Worm (Caenorhabditis elegans) whole organism, L4 larva: ENCODE data around the gene dph-1.

Experiments
- F37D6.2 ChIP-seq: sonication (generic microtip); optimal IDR thresholded peaks from 2 replicates; lab custom pipeline; 2016; ENCODE audit warnings: mild to moderate bottlenecking, missing genetic modification characterization, missing compliant biosample characterization
- T20F7.1 ChIP-seq: fragments of 200-800 bp; sonication (Bioruptor generic); optimal IDR thresholded peaks from 2 replicates; lab custom pipeline; 2018; ENCODE audit warnings: mild to moderate bottlenecking, missing genetic modification characterization, missing compliant biosample characterization
- aha-1 ChIP-seq: fragments of 150-350 bp; peaks from one replicate; lab custom pipeline; 2014; ENCODE audit warnings: missing biosample characterization, missing genetic modification characterization
- aly-2 ChIP-seq: sonication (generic microtip); optimal IDR thresholded peaks from 2 replicates; lab custom pipeline; 2018; ENCODE audit warnings: missing biosample characterization, missing genetic modification characterization
- attf-4 ChIP-seq: sonication (generic microtip); optimal IDR thresholded peaks from 3 replicates; lab custom pipeline; 2017; ENCODE audit warnings: missing biosample characterization, missing genetic modification characterization
- ceh-28 ChIP-seq: fragments of 150-350 bp; optimal IDR thresholded peaks from 2 replicates; lab custom pipeline; 2014; ENCODE audit warnings: missing biosample characterization, missing genetic modification reagents, missing genetic modification characterization
- ceh-32 ChIP-seq: sonication (generic microtip); optimal IDR thresholded peaks from 2 replicates; lab custom pipeline; 2016; ENCODE audit warnings: mild to moderate bottlenecking, missing genetic modification characterization, missing compliant biosample characterization; ENCODE audit not compliant: poor library complexity
- ceh-44 ChIP-seq: fragments of 200-800 bp; sonication (Bioruptor generic); IDR thresholded peaks from 2 replicates; pipeline ENCODE4 v1.3.6; 2022; ENCODE audit warnings: missing genetic modification reagents, missing genetic modification characterization, missing compliant biosample characterization
- ceh-62 ChIP-seq: sonication (generic microtip); optimal IDR thresholded peaks from 2 replicates; lab custom pipeline; 2017; ENCODE audit warnings: missing biosample characterization, missing genetic modification characterization
- ctbp-1 ChIP-seq: fragments of 200-800 bp; sonication (Bioruptor generic); IDR thresholded peaks from 2 replicates; pipeline ENCODE4 v1.3.6; 2022; ENCODE audit warnings: missing genetic modification reagents, missing genetic modification characterization, missing compliant biosample characterization
- daf-12 ChIP-seq: fragments of 150-350 bp; optimal IDR thresholded peaks from 2 replicates; lab custom pipeline; 2014; ENCODE audit warnings: missing biosample characterization, missing genetic modification reagents, missing genetic modification characterization
- daf-16 ChIP-seq, 3 experiments: sonication (generic microtip); optimal IDR thresholded peaks; 2 replicates each; lab custom pipeline; 2016 to 2017; ENCODE audit warnings: missing genetic modification characterization in 3 of 3, missing genetic modification reagents in 3 of 3, mild to moderate bottlenecking in 2 of 3, missing compliant biosample characterization in 2 of 3, missing biosample characterization in 1 of 3, moderate library complexity in 1 of 3
- dmd-6 ChIP-seq: fragments of 200-800 bp; sonication (Bioruptor generic); IDR thresholded peaks from 2 replicates; pipeline ENCODE4 v1.3.6; 2022; ENCODE audit warnings: missing genetic modification reagents, missing genetic modification characterization, missing compliant biosample characterization
- dpl-1 ChIP-seq: fragments of 150-350 bp; optimal IDR thresholded peaks from 2 replicates; lab custom pipeline; 2014; ENCODE audit warnings: missing biosample characterization, missing genetic modification reagents, missing genetic modification characterization
- duxl-1 ChIP-seq: sonication (generic microtip); optimal IDR thresholded peaks from 2 replicates; lab custom pipeline; 2016; ENCODE audit warnings: mild to moderate bottlenecking, missing genetic modification characterization, moderate library complexity, missing compliant biosample characterization; ENCODE audit not compliant: poor library complexity
- dve-1 ChIP-seq: sonication (generic microtip); optimal IDR thresholded peaks from 2 replicates; lab custom pipeline; 2017; ENCODE audit warnings: antibody characterized with exemption, mild to moderate bottlenecking, missing genetic modification characterization, missing compliant biosample characterization; ENCODE audit not compliant: insufficient read depth
- egl-43 ChIP-seq: fragments of 200-800 bp; sonication (Bioruptor generic); IDR thresholded peaks from 2 replicates; pipeline ENCODE4 v1.3.6; 2022; ENCODE audit warnings: missing genetic modification reagents, missing genetic modification characterization, missing compliant biosample characterization
- hlh-11 ChIP-seq: fragments of 200-800 bp; sonication (Bioruptor generic); optimal IDR thresholded peaks from 2 replicates; lab custom pipeline; 2018; ENCODE audit warnings: mild to moderate bottlenecking, missing genetic modification characterization, missing compliant biosample characterization
- hlh-30 ChIP-seq: sonication (generic microtip); optimal IDR thresholded peaks from 2 replicates; lab custom pipeline; 2017; ENCODE audit warnings: antibody characterized with exemption, mild to moderate bottlenecking, missing genetic modification characterization, missing compliant biosample characterization; ENCODE audit not compliant: insufficient read depth
- jun-1 ChIP-seq: fragments of 150-350 bp; optimal IDR thresholded peaks from 2 replicates; lab custom pipeline; 2014; ENCODE audit warnings: missing biosample characterization, missing genetic modification reagents, missing genetic modification characterization
- lim-7 ChIP-seq: fragments of 200-800 bp; sonication (Bioruptor generic); IDR thresholded peaks from 2 replicates; pipeline ENCODE4 v1.3.6; 2022; ENCODE audit warnings: missing genetic modification characterization, missing compliant biosample characterization
- lin-13 ChIP-seq: fragments of 150-350 bp; optimal IDR thresholded peaks from 2 replicates; lab custom pipeline; 2014; ENCODE audit warnings: missing biosample characterization, missing genetic modification reagents, missing genetic modification characterization
- lin-38 ChIP-seq: fragments of 200-800 bp; sonication (Bioruptor generic); IDR thresholded peaks from 2 replicates; pipeline ENCODE4 v1.3.6; 2022; ENCODE audit warnings: missing genetic modification reagents, missing genetic modification characterization, missing compliant biosample characterization
- lin-39 ChIP-seq: fragments of 150-350 bp; optimal IDR thresholded peaks from 2 replicates; lab custom pipeline; 2014; ENCODE audit warnings: missing biosample characterization, missing genetic modification reagents, missing genetic modification characterization
- lsy-2 ChIP-seq, 2 experiments: fragments of 150-350 bp in 1 of 2; sonication (generic microtip) in 1 of 2; optimal IDR thresholded peaks; 2 replicates each; lab custom pipeline; 2014 to 2017; ENCODE audit warnings: missing biosample characterization in 2 of 2, missing genetic modification characterization in 2 of 2
- madf-5 ChIP-seq, 2 experiments: fragments of 200-800 bp; sonication (Bioruptor generic); IDR thresholded peaks; 2 replicates each; pipeline ENCODE4 v1.3.6; 2022; ENCODE audit warnings: missing compliant biosample characterization in 2 of 2, missing genetic modification characterization in 2 of 2
- mdl-1 ChIP-seq, 2 experiments: fragments of 150-350 bp in 1 of 2; sonication (generic microtip) in 1 of 2; optimal IDR thresholded peaks; 2 replicates each; lab custom pipeline; 2014 to 2017; ENCODE audit warnings: missing biosample characterization in 2 of 2, missing genetic modification characterization in 2 of 2
- mep-1 ChIP-seq: fragments of 150-350 bp; sonication (generic microtip); optimal IDR thresholded peaks from 3 replicates; lab custom pipeline; 2014; ENCODE audit warnings: missing biosample characterization, missing genetic modification characterization
- mes-2 ChIP-seq: sonication (generic microtip); optimal IDR thresholded peaks from 2 replicates; lab custom pipeline; 2016; ENCODE audit warnings: missing genotype, mild to moderate bottlenecking, missing genetic modification characterization, missing compliant biosample characterization; ENCODE audit not compliant: poor library complexity, severe bottlenecking
- nhr-11 ChIP-seq: fragments of 150-350 bp; optimal IDR thresholded peaks from 2 replicates; lab custom pipeline; 2014; ENCODE audit warnings: missing biosample characterization, missing genetic modification characterization
- nhr-28 ChIP-seq: fragments of 150-350 bp; optimal IDR thresholded peaks from 2 replicates; lab custom pipeline; 2014; ENCODE audit warnings: missing biosample characterization, missing genetic modification characterization
- nhr-77 ChIP-seq: fragments of 150-350 bp; optimal IDR thresholded peaks from 2 replicates; lab custom pipeline; 2014; ENCODE audit warnings: missing biosample characterization, missing genetic modification characterization
- pha-4 ChIP-seq, 2 experiments: fragments of 150-350 bp in 1 of 2; fragments of 200-800 bp in 1 of 2; sonication (Bioruptor generic) in 1 of 2; IDR thresholded peaks in 1 of 2; optimal IDR thresholded peaks in 1 of 2; 2 replicates each; pipeline versions ENCODE4 v1.3.6 to Lab custom; 2014 to 2022; ENCODE audit warnings: missing genetic modification characterization in 2 of 2, missing genetic modification reagents in 2 of 2, missing biosample characterization in 1 of 2, missing compliant biosample characterization in 1 of 2
- pqm-1 ChIP-seq: sonication (generic microtip); optimal IDR thresholded peaks from 2 replicates; lab custom pipeline; 2017; ENCODE audit warnings: missing biosample characterization, missing genetic modification characterization
- snpc-1.2 ChIP-seq: fragments of 200-800 bp; sonication (Bioruptor generic); IDR thresholded peaks from 2 replicates; pipeline ENCODE4 v1.3.6; 2022; ENCODE audit warnings: missing genetic modification reagents, missing genetic modification characterization, missing compliant biosample characterization
- snpc-4 ChIP-seq: fragments of 150-350 bp; optimal IDR thresholded peaks from 2 replicates; lab custom pipeline; 2014; ENCODE audit warnings: missing biosample characterization, missing genetic modification characterization
- unc-62 ChIP-seq, 3 experiments: fragments of 150-350 bp in 1 of 3; sonication (generic microtip); optimal IDR thresholded peaks in 2 of 3; peaks in 1 of 3; 1 replicate in 1 of 3; 2 replicates in 2 of 3; lab custom pipeline; 2014 to 2017; ENCODE audit warnings: missing biosample characterization in 3 of 3, missing genetic modification characterization in 3 of 3, missing genetic modification reagents in 3 of 3, missing genotype in 1 of 3
- zip-11 ChIP-seq: fragments of 200-800 bp; sonication (Bioruptor generic); IDR thresholded peaks from 2 replicates; pipeline ENCODE4 v1.3.6; 2022; ENCODE audit warnings: missing genetic modification characterization, missing compliant biosample characterization
- ztf-7 ChIP-seq: fragments of 150-350 bp; optimal IDR thresholded peaks from 2 replicates; lab custom pipeline; 2014; ENCODE audit warnings: missing biosample characterization, missing genetic modification characterization

dph-1 gene

ce11 chrIII:3703397-3703796, 3.3 kb upstream of the dph-1 start, which contains the start of gene C14B1.3:
Gene C14B1.3, plus strand, starts transcription at chrIII:3703564.
- TF ChIP-seq ztf-7 (tag; lab: Kevin White, UChicago) (peak; percentile 3), nhr-77 (tag; lab: Kevin White, UChicago) (peak; percentile 41), hlh-30 (peak; percentile 93), lin-39 (tag; lab: Kevin White, UChicago) (no peak), aha-1 (tag; lab: Kevin White, UChicago) (peak; percentile 84), mep-1 (tag; lab: Kevin White, UChicago) (peak; percentile 65), daf-12 (tag; lab: Kevin White, UChicago) (no peak), F37D6.2 (tag; lab: Kevin White, UChicago) (no peak), snpc-1.2 (GFP tag; lab: Robert Waterston, UW) (no peak), ceh-28 (tag; lab: Kevin White, UChicago) (no peak), pha-4 (GFP tag; IDR thresholded peaks at IDR 0.05; lab: Robert Waterston, UW) (no peak), pha-4 (tag; optimal IDR thresholded peaks at IDR 0.05; lab: Kevin White, UChicago) (peak; percentile 21), madf-5 (GFP tag; IDR thresholded peaks at IDR 0.05; lab: Robert Waterston, UW) (no peak), nhr-11 (tag; lab: Kevin White, UChicago) (no peak), T20F7.1 (GFP tag; lab: Kevin White, UChicago) (peak; percentile 47), ceh-62 (tag; lab: Kevin White, UChicago) (no peak), dmd-6 (GFP tag; lab: Robert Waterston, UW) (peak; percentile 47), daf-16 (GFP tag; optimal IDR thresholded peaks at IDR 0.05; lab: Kevin White, UChicago) (no peak), daf-16 (tag; optimal IDR thresholded peaks at IDR 0.05; lab: Kevin White, UChicago) (peak; percentile 11), lim-7 (no peak), aly-2 (tag; lab: Kevin White, UChicago) (no peak), mes-2 (tag; lab: Kevin White, UChicago) (peak; percentile 65), jun-1 (peak; percentile 46), ceh-44 (GFP tag; lab: Robert Waterston, UW) (no peak), zip-11 (GFP tag; lab: Robert Waterston, UW) (no peak), mdl-1 (tag; optimal IDR thresholded peaks at IDR 0.05; lab: Kevin White, UChicago) (peak in 1 of 2 experiments; percentile 80), lin-13 (GFP tag; lab: Kevin White, UChicago) (peak; percentile 2), dpl-1 (GFP tag; lab: Kevin White, UChicago) (peak; percentile 43), egl-43 (no peak), attf-4 (tag; lab: Kevin White, UChicago) (no peak), ceh-32 (tag; lab: Kevin White, UChicago) (no peak), lin-38 (GFP tag; lab: Robert Waterston, UW) (peak; percentile 59), nhr-28 (peak; percentile 51), ctbp-1 (GFP tag; lab: Robert Waterston, UW) (no peak), hlh-11 (peak; percentile 35), duxl-1 (tag; lab: Kevin White, UChicago) (no peak), dve-1 (tag; lab: Kevin White, UChicago) (peak; percentile 76), pqm-1 (tag; lab: Kevin White, UChicago) (peak; percentile 23), lsy-2 (tag; optimal IDR thresholded peaks at IDR 0.05; lab: Kevin White, UChicago) (peak in 1 of 2 experiments; percentile 72)
- TF ChIP-seq, all 104 proteins: peak for 20

DNA sequence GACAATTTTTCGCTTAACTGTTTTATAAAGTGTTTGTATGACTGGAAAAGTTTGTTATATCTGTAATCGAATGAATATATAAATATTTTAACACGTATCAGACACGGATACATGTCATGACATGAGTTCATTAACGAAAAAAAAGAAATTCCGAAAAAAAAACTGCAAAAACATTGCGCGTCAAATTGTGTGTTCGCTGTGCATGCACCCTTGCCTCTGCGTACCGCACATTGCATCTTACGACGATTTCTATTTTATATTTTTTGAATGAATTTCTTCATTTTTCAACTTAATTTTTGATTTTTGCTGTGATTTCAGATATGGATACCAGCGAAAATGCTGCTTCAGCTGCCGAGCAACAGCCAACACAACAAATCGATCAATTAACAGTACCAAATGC, 1.7 kb upstream of the dph-1 start, which contains the start of gene wdr-5.1:
wdr-5.1 (plus strand) TSS at position 319 of the 400 bp plus-strand sequence.
- peak; percentile 38 for TF ChIP-seq duxl-1 (tag; lab: Kevin White, UChicago)
- peak in 1 of 2 experiments; percentile 80 for TF ChIP-seq lsy-2 (tag; optimal IDR thresholded peaks at IDR 0.05; lab: Kevin White, UChicago)
- TF ChIP-seq lin-38 (GFP tag; lab: Robert Waterston, UW), result peak; percentile 47
- TF ChIP-seq dpl-1 (GFP tag; lab: Kevin White, UChicago), result peak; percentile 25
- TF ChIP-seq daf-16 (GFP tag; optimal IDR thresholded peaks at IDR 0.05; lab: Kevin White, UChicago), result no peak
- TF ChIP-seq daf-16 (tag; optimal IDR thresholded peaks at IDR 0.05; lab: Kevin White, UChicago), result peak; percentile 13
- TF ChIP-seq unc-62 (GFP tag; optimal IDR thresholded peaks at IDR 0.05 in 1 of 2; lab: Kevin White, UChicago), result no peak
- no peak for TF ChIP-seq unc-62 (tag; optimal IDR thresholded peaks at IDR 0.05; lab: Kevin White, UChicago)
- TF ChIP-seq hlh-30, result peak; percentile 16
- no peak for TF ChIP-seq lim-7
- peak; percentile 23 for TF ChIP-seq dve-1 (tag; lab: Kevin White, UChicago)
- TF ChIP-seq snpc-4 (tag; lab: Kevin White, UChicago), result no peak
- TF ChIP-seq mep-1 (tag; lab: Kevin White, UChicago), result peak; percentile 46
- TF ChIP-seq mes-2 (tag; lab: Kevin White, UChicago), result peak; percentile 57
